Worm (Caenorhabditis elegans): ENCODE results near the gene acl-13.

DNA sequence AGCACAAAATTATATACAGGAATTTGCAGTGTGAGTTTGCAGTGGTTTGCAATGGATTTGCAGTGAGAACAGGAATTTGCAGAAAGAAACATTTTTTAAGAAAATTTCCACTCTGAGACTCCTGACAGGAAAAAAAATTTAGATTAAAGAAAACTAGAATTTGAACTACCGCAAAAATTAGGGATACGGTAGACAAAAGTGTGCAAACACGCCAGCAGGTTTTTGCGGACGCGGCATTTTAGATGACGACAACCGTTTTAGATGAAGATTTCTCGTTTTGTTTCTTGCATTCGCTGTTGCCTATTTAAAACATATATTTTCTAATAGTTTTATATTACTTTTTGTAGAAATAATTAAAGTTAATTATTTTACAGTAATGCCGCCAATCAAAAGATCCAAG is 38.4 kb upstream of the acl-13 start, which contains the start of gene wdr-46:
- no peak for TF ChIP-seq klf-2 (GFP tag; conservative IDR thresholded peaks at IDR 0.05)
- no peak for TF ChIP-seq ref-1 (GFP tag; conservative IDR thresholded peaks at IDR 0.05)
- TF ChIP-seq cog-1 (tag; optimal IDR thresholded peaks at IDR 0.05) = peak; percentile 40

All from whole organism, midembryonic.